Worm (Caenorhabditis elegans) whole organism, L4/young adult: ENCODE data around the gene xtr-2.

Experiments
- W03F9.2 ChIP-seq: fragments of 150-350 bp; optimal IDR thresholded peaks from 2 replicates; lab custom pipeline; 2014; ENCODE audit warnings: missing biosample characterization, missing genetic modification characterization
- dao-5 ChIP-seq: sonication (generic microtip); optimal IDR thresholded peaks from 2 replicates; lab custom pipeline; 2016; ENCODE audit warnings: missing genotype, missing genetic modification characterization, moderate library complexity, missing compliant biosample characterization
- him-1 ChIP-seq: sonication (generic microtip); optimal IDR thresholded peaks from 2 replicates; lab custom pipeline; 2016; ENCODE audit warnings: missing genotype, missing genetic modification reagents, missing genetic modification characterization, missing compliant biosample characterization

ce11 chrX:12315268-12315667 is at the start of gene xtr-2:
- TF ChIP-seq him-1 (no peak), dao-5 (no peak), W03F9.2 (tag; lab: Kevin White, UChicago) (no peak)
